Worm (Caenorhabditis elegans) whole organism, L2 larva: Measurements from ENCODE around the gene rad-54.L2.

ENCODE experiments used
- C34F6.9 ChIP-seq: fragments of 150-350 bp; optimal IDR thresholded peaks from 2 replicates; lab custom pipeline; 2014; ENCODE audit warnings: missing biosample characterization, missing genetic modification characterization
- F13H6.1 ChIP-seq: sonication (generic microtip); optimal IDR thresholded peaks from 2 replicates; lab custom pipeline; 2016; ENCODE audit warnings: missing genetic modification characterization, missing compliant biosample characterization
- Y55F3AM.14 ChIP-seq: fragments of 200-800 bp; sonication (Bioruptor generic); optimal IDR thresholded peaks from 2 replicates; lab custom pipeline; 2018; ENCODE audit warnings: mild to moderate bottlenecking, missing genetic modification characterization, missing compliant biosample characterization
- ZK546.5 ChIP-seq: sonication (generic microtip); optimal IDR thresholded peaks from 2 replicates; lab custom pipeline; 2017; ENCODE audit warnings: missing biosample characterization, missing genetic modification characterization
- alr-1 ChIP-seq: fragments of 150-350 bp; optimal IDR thresholded peaks from 2 replicates; lab custom pipeline; 2014; ENCODE audit warnings: missing biosample characterization, missing genetic modification characterization
- aly-2 ChIP-seq: fragments of 150-350 bp; optimal IDR thresholded peaks from 2 replicates; lab custom pipeline; 2014; ENCODE audit warnings: missing biosample characterization, missing genetic modification characterization
- ama-1 ChIP-seq: fragments of 150-350 bp; optimal IDR thresholded peaks from 2 replicates; lab custom pipeline; 2018; ENCODE audit warnings: inconsistent platforms
- blmp-1 ChIP-seq: sonication (generic microtip); optimal IDR thresholded peaks from 2 replicates; lab custom pipeline; 2017; ENCODE audit warnings: missing genetic modification characterization, mild to moderate bottlenecking, missing compliant biosample characterization, antibody characterized with exemption, moderate library complexity; ENCODE audit not compliant: insufficient read depth
- ceh-16 ChIP-seq: fragments of 150-350 bp; optimal IDR thresholded peaks from 2 replicates; lab custom pipeline; 2014; ENCODE audit warnings: missing biosample characterization, missing genetic modification characterization
- ceh-82 ChIP-seq: fragments of 150-350 bp; optimal IDR thresholded peaks from 2 replicates; lab custom pipeline; 2014; ENCODE audit warnings: missing biosample characterization, missing genetic modification characterization
- crh-2 ChIP-seq: sonication (generic microtip); optimal IDR thresholded peaks from 2 replicates; lab custom pipeline; 2017; ENCODE audit warnings: missing biosample characterization, missing genetic modification characterization
- dmd-4 ChIP-seq: sonication (generic microtip); optimal IDR thresholded peaks from 2 replicates; lab custom pipeline; 2017; ENCODE audit warnings: missing biosample characterization, missing genetic modification characterization
- egl-27 ChIP-seq: sonication (generic microtip); optimal IDR thresholded peaks from 3 replicates; lab custom pipeline; 2017; ENCODE audit warnings: missing biosample characterization, missing genetic modification reagents, missing genetic modification characterization
- elt-1 ChIP-seq: fragments of 150-350 bp; optimal IDR thresholded peaks from 2 replicates; lab custom pipeline; 2014; ENCODE audit warnings: missing biosample characterization, missing genetic modification characterization
- elt-3 ChIP-seq: sonication (generic microtip); optimal IDR thresholded peaks from 2 replicates; lab custom pipeline; 2017; ENCODE audit warnings: missing biosample characterization, missing genetic modification characterization
- fos-1 ChIP-seq: fragments of 150-350 bp; optimal IDR thresholded peaks from 2 replicates; lab custom pipeline; 2014; ENCODE audit warnings: missing biosample characterization, missing genetic modification characterization
- gmeb-1 ChIP-seq: fragments of 150-350 bp; optimal IDR thresholded peaks from 2 replicates; lab custom pipeline; 2014; ENCODE audit warnings: missing biosample characterization, missing genetic modification characterization
- lin-11 ChIP-seq: fragments of 150-350 bp; sonication (generic microtip); optimal IDR thresholded peaks from 2 replicates; lab custom pipeline; 2014; ENCODE audit warnings: missing biosample characterization, missing genetic modification characterization, inconsistent platforms, mixed read lengths
- lin-13 ChIP-seq: fragments of 150-350 bp; optimal IDR thresholded peaks from 2 replicates; lab custom pipeline; 2014; ENCODE audit warnings: missing biosample characterization, missing genetic modification reagents, missing genetic modification characterization
- lin-39 ChIP-seq: fragments of 150-350 bp; optimal IDR thresholded peaks from 2 replicates; lab custom pipeline; 2014; ENCODE audit warnings: missing biosample characterization, missing genetic modification reagents, missing genetic modification characterization
- lsy-2 ChIP-seq, 2 experiments: fragments of 150-350 bp in 1 of 2; sonication (generic microtip) in 1 of 2; optimal IDR thresholded peaks; 2 replicates each; lab custom pipeline; 2014 to 2017; ENCODE audit warnings: missing biosample characterization in 2 of 2, missing genetic modification characterization in 2 of 2
- mab-5 ChIP-seq: fragments of 150-350 bp; optimal IDR thresholded peaks from 2 replicates; lab custom pipeline; 2014; ENCODE audit warnings: missing biosample characterization, missing genetic modification characterization
- mbf-1 ChIP-seq: sonication (generic microtip); optimal IDR thresholded peaks from 2 replicates; lab custom pipeline; 2017; ENCODE audit warnings: missing biosample characterization, missing genetic modification characterization
- mdl-1 ChIP-seq, 2 experiments: fragments of 150-350 bp in 1 of 2; sonication (generic microtip) in 1 of 2; optimal IDR thresholded peaks; 2 replicates each; lab custom pipeline; 2017; ENCODE audit warnings: missing biosample characterization in 2 of 2, missing genetic modification characterization in 2 of 2
- nhr-10 ChIP-seq: sonication (generic microtip); optimal IDR thresholded peaks from 2 replicates; lab custom pipeline; 2017; ENCODE audit warnings: missing biosample characterization, missing genetic modification characterization
- nhr-11 ChIP-seq: fragments of 150-350 bp; optimal IDR thresholded peaks from 2 replicates; lab custom pipeline; 2014; ENCODE audit warnings: missing biosample characterization, missing genetic modification characterization
- nhr-12 ChIP-seq: fragments of 150-350 bp; optimal IDR thresholded peaks from 2 replicates; lab custom pipeline; 2014; ENCODE audit warnings: missing biosample characterization, missing genetic modification characterization
- nhr-129 ChIP-seq: fragments of 150-350 bp; optimal IDR thresholded peaks from 2 replicates; lab custom pipeline; 2014; ENCODE audit warnings: missing biosample characterization, missing genetic modification characterization
- nhr-21 ChIP-seq: fragments of 150-350 bp; optimal IDR thresholded peaks from 2 replicates; lab custom pipeline; 2014; ENCODE audit warnings: missing biosample characterization, missing genetic modification characterization
- nhr-23 ChIP-seq: fragments of 150-350 bp; optimal IDR thresholded peaks from 2 replicates; lab custom pipeline; 2014; ENCODE audit warnings: missing biosample characterization, missing genetic modification reagents, missing genetic modification characterization
- nhr-237 ChIP-seq: fragments of 150-350 bp; optimal IDR thresholded peaks from 2 replicates; lab custom pipeline; 2014; ENCODE audit warnings: missing biosample characterization, missing genetic modification characterization
- nhr-25 ChIP-seq: fragments of 150-350 bp; sonication (generic microtip); optimal IDR thresholded peaks from 3 replicates; lab custom pipeline; 2014; ENCODE audit warnings: missing biosample characterization, missing genetic modification characterization
- nhr-6 ChIP-seq: fragments of 150-350 bp; optimal IDR thresholded peaks from 2 replicates; lab custom pipeline; 2014; ENCODE audit warnings: missing biosample characterization, missing genetic modification characterization
- nhr-77 ChIP-seq: fragments of 150-350 bp; optimal IDR thresholded peaks from 2 replicates; lab custom pipeline; 2014; ENCODE audit warnings: missing biosample characterization, missing genetic modification characterization
- peb-1 ChIP-seq: fragments of 150-350 bp; optimal IDR thresholded peaks from 2 replicates; lab custom pipeline; 2014; ENCODE audit warnings: missing biosample characterization, missing genetic modification characterization
- sem-4 ChIP-seq: fragments of 150-350 bp; optimal IDR thresholded peaks from 2 replicates; lab custom pipeline; 2014; ENCODE audit warnings: missing biosample characterization, missing genetic modification reagents, missing genetic modification characterization
- skn-1 ChIP-seq: sonication (generic microtip); optimal IDR thresholded peaks from 2 replicates; lab custom pipeline; 2017; ENCODE audit warnings: missing biosample characterization, missing genetic modification characterization
- sma-3 ChIP-seq: sonication (generic microtip); optimal IDR thresholded peaks from 2 replicates; lab custom pipeline; 2016; ENCODE audit warnings: missing genetic modification reagents, missing genetic modification characterization, missing compliant biosample characterization
- sma-9 ChIP-seq, 2 experiments: fragments of 150-350 bp in 1 of 2; sonication (generic microtip) in 1 of 2; optimal IDR thresholded peaks; 2 replicates each; lab custom pipeline; 2014 to 2016; ENCODE audit warnings: missing genetic modification characterization in 2 of 2, mild to moderate bottlenecking in 1 of 2, missing biosample characterization in 1 of 2, missing compliant biosample characterization in 1 of 2, missing genetic modification reagents in 1 of 2, moderate library complexity in 1 of 2
- snpc-4 ChIP-seq: fragments of 150-350 bp; optimal IDR thresholded peaks from 2 replicates; lab custom pipeline; 2014; ENCODE audit warnings: missing biosample characterization, missing genetic modification characterization
- unc-39 ChIP-seq: fragments of 150-350 bp; optimal IDR thresholded peaks from 2 replicates; lab custom pipeline; 2014; ENCODE audit warnings: missing biosample characterization, missing genetic modification characterization
- unc-55 ChIP-seq: fragments of 150-350 bp; sonication (generic microtip); optimal IDR thresholded peaks from 3 replicates; lab custom pipeline; 2014; ENCODE audit warnings: missing biosample characterization, missing genetic modification reagents, missing genetic modification characterization
- unc-62 ChIP-seq: fragments of 150-350 bp; optimal IDR thresholded peaks from 2 replicates; lab custom pipeline; 2014; ENCODE audit warnings: missing biosample characterization, missing genetic modification reagents, missing genetic modification characterization
- zag-1 ChIP-seq: fragments of 150-350 bp; optimal IDR thresholded peaks from 2 replicates; lab custom pipeline; 2014; ENCODE audit warnings: missing biosample characterization, missing genetic modification characterization
- ztf-1 ChIP-seq: fragments of 200-800 bp; sonication (Bioruptor generic); conservative IDR thresholded peaks from 2 replicates; pipeline ENCODE4 v1.3.6; 2022; ENCODE audit warnings: missing genetic modification characterization, missing compliant biosample characterization
- ztf-11 ChIP-seq: sonication (generic microtip); optimal IDR thresholded peaks from 2 replicates; lab custom pipeline; 2017; ENCODE audit warnings: missing biosample characterization, missing genetic modification characterization
- ztf-4 ChIP-seq: fragments of 150-350 bp; optimal IDR thresholded peaks from 2 replicates; lab custom pipeline; 2014; ENCODE audit warnings: missing biosample characterization, missing genetic modification characterization

The rad-54.L2 gene

DNA sequence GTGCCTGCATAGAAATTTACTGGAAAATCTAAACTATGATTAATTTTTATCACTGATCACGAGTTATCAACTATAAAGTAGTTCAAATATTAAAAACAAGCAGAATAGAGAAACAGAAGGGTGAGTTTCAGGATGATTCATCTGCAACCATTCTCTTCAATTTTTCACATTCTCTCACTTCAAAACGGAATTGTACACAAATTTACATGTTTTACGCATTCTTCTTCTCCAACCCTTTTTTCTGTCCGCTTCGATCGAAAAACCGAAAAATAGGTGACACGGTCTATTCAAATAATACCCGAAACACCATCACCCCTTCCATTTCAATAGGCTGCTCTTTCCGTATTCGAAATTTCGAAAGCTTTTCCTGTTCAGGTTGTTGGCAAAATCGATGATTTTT, 39.7 kb downstream of the rad-54.L2 start, which contains the start of gene D1046.4:
Gene D1046.4, plus strand, starts transcription at position 301 of the 400 bp plus-strand sequence.
- no peak for TF ChIP-seq F13H6.1 (tag; lab: Kevin White, UChicago)
- TF ChIP-seq ceh-16 = no peak
- TF ChIP-seq elt-3 = no peak
- TF ChIP-seq blmp-1 (tag; lab: Kevin White, UChicago) = no peak
- no peak for TF ChIP-seq ztf-4 (tag; lab: Kevin White, UChicago)
- TF ChIP-seq sem-4 (tag; lab: Kevin White, UChicago) = no peak
- no peak for TF ChIP-seq lin-11 (tag; lab: Kevin White, UChicago)
- no peak for TF ChIP-seq lin-39 (tag; lab: Kevin White, UChicago)
- TF ChIP-seq dmd-4 (tag; lab: Kevin White, UChicago) = no peak
- TF ChIP-seq alr-1 (tag; lab: Kevin White, UChicago) = no peak
- TF ChIP-seq nhr-6 = no peak
- no peak for TF ChIP-seq snpc-4 (tag; lab: Kevin White, UChicago)
- no peak for TF ChIP-seq sma-9 (GFP tag; optimal IDR thresholded peaks at IDR 0.05; lab: Kevin White, UChicago)
- no peak for TF ChIP-seq sma-9 (tag; optimal IDR thresholded peaks at IDR 0.05; lab: Kevin White, UChicago)
- TF ChIP-seq Y55F3AM.14 = no peak
- no peak for TF ChIP-seq sma-3 (GFP tag; lab: Kevin White, UChicago)
- TF ChIP-seq gmeb-1 (tag; lab: Kevin White, UChicago) = no peak
- no peak for TF ChIP-seq peb-1 (tag; lab: Kevin White, UChicago)
- TF ChIP-seq skn-1 (tag; lab: Kevin White, UChicago) = no peak
- no peak for TF ChIP-seq nhr-25 (tag; lab: Kevin White, UChicago)
- TF ChIP-seq ztf-11 (tag; lab: Kevin White, UChicago) = no peak

DNA sequence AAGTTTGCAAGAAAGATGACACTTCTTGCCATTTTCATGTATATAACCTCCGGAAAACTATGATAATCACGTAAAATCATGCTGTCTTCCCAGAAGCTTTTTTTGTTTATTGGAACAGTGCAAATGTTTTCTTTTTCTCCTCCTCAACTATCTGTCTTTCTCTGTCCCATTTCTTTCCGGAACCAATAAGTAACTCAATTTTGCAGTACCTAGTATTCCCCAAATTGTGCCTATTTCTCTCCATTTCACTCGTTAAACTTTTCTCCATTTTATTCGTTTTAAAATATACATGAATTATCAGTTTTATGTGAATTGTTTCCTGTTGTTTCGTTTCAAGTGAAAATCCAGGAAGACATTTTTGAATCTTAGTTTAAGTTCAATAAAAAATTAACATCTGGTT, 49.6 kb downstream of the rad-54.L2 start:
- no peak for TF ChIP-seq blmp-1 (tag; lab: Kevin White, UChicago)
- no peak for TF ChIP-seq lin-13 (GFP tag; lab: Kevin White, UChicago)
- TF ChIP-seq mdl-1 (tag; optimal IDR thresholded peaks at IDR 0.05; lab: Kevin White, UChicago) = no peak
- TF ChIP-seq aly-2 (tag; lab: Kevin White, UChicago) = no peak
- no peak for TF ChIP-seq F13H6.1 (tag; lab: Kevin White, UChicago)
- TF ChIP-seq nhr-10 (tag; lab: Kevin White, UChicago) = no peak

- TF ChIP-seq ceh-82 (no peak), crh-2 (tag; lab: Kevin White, UChicago) (peak; percentile 67), nhr-237 (tag; lab: Kevin White, UChicago) (no peak), nhr-6 (no peak), F13H6.1 (tag; lab: Kevin White, UChicago) (peak; percentile 65), nhr-129 (peak; percentile 62), ceh-16 (no peak), blmp-1 (tag; lab: Kevin White, UChicago) (no peak), lin-39 (tag; lab: Kevin White, UChicago) (no peak), mbf-1 (no peak), unc-39 (tag; lab: Kevin White, UChicago) (no peak), mab-5 (tag; lab: Kevin White, UChicago) (peak; percentile 85), ZK546.5 (no peak), peb-1 (tag; lab: Kevin White, UChicago) (no peak), egl-27 (no peak), elt-1 (tag; lab: Kevin White, UChicago) (no peak), skn-1 (tag; lab: Kevin White, UChicago) (no peak), C34F6.9 (peak; percentile 76), sma-3 (GFP tag; lab: Kevin White, UChicago) (no peak), fos-1 (tag; lab: Kevin White, UChicago) (no peak), lin-11 (tag; lab: Kevin White, UChicago) (no peak), nhr-77 (tag; lab: Kevin White, UChicago) (no peak), snpc-4 (tag; lab: Kevin White, UChicago) (no peak), elt-3 (no peak), ama-1 (no peak), nhr-12 (tag; lab: Kevin White, UChicago) (no peak), gmeb-1 (tag; lab: Kevin White, UChicago) (no peak), nhr-10 (tag; lab: Kevin White, UChicago) (no peak), mdl-1 (tag; optimal IDR thresholded peaks at IDR 0.05; lab: Kevin White, UChicago) (peak; percentile 18 to 71), ztf-1 (no peak), lsy-2 (tag; optimal IDR thresholded peaks at IDR 0.05; lab: Kevin White, UChicago) (peak in 1 of 2 experiments; percentile 68), ztf-4 (tag; lab: Kevin White, UChicago) (no peak), Y55F3AM.14 (no peak), alr-1 (tag; lab: Kevin White, UChicago) (no peak), zag-1 (peak; percentile 13), nhr-21 (no peak), nhr-23 (no peak), unc-55 (GFP tag; lab: Kevin White, UChicago) (no peak), sem-4 (tag; lab: Kevin White, UChicago) (peak; percentile 78), unc-62 (GFP tag; lab: Kevin White, UChicago) (no peak), ztf-11 (tag; lab: Kevin White, UChicago) (no peak), nhr-11 (tag; lab: Kevin White, UChicago) (no peak), dmd-4 (tag; lab: Kevin White, UChicago) (no peak)
Observed at ce11 chrIV:8947146-8947545, 53.3 kb downstream of the rad-54.L2 start.
